Worm (Caenorhabditis elegans): ENCODE measurements around the gene ergi-1.

DNA sequence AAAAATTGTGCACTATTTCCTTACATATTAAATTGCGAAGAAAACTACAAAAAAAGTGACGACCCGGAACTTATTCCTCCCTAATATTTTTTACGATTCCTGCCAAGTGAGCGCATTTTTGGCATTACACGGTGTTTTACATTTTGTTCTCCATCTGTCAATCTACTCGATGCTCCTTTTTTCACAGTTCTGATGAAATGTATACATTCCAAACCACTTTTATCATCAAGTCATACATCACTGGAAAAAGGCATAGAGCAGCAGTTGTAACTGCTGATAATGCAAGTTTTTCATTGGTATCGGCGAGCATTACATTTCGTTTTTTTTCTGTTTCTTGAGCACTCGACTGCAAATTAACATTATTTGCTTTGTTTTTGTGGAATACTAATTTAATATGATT lies 16.9 kb downstream of the ergi-1 start:
- TF ChIP-seq cog-1 (tag; optimal IDR thresholded peaks at IDR 0.05) (no peak), ref-1 (GFP tag; conservative IDR thresholded peaks at IDR 0.05) (no peak)

All from whole organism, midembryonic.